Fruit fly (Drosophila melanogaster): ENCODE data around the gene Daxx.
A peak's percentile ranks its signal among the peaks of the same experiment; 100 is the strongest.

- TF ChIP-seq CG7928 (GFP tag; optimal IDR thresholded peaks at IDR 0.05) (no peak), fu2 (GFP tag; optimal IDR thresholded peaks at IDR 0.05) (no peak), ro (GFP tag; IDR thresholded peaks at IDR 0.05) (no peak), ash1 (GFP tag; optimal IDR thresholded peaks at IDR 0.05) (no peak), CG7271 (tag; optimal IDR thresholded peaks at IDR 0.05) (no peak), CG11695 (GFP tag; IDR thresholded peaks at IDR 0.05) (peak; percentile 62), Ets65A (GFP tag) (peak; percentile 79), gt (GFP tag; IDR thresholded peaks at IDR 0.05) (no peak), tio (GFP tag; optimal IDR thresholded peaks at IDR 0.05) (no peak), mld (GFP tag; IDR thresholded peaks at IDR 0.05; ENCODE audit: partially characterized antibody) (no peak), lmd (GFP tag; IDR thresholded peaks at IDR 0.05) (no peak)
These were observed 595 bp downstream of the Daxx start for dm6 chr2L:6481310-6481738.

All from whole organism, embryonic.